Worm (Caenorhabditis elegans): ENCODE results near the gene nuaf-3.

The nuaf-3 gene

DNA sequence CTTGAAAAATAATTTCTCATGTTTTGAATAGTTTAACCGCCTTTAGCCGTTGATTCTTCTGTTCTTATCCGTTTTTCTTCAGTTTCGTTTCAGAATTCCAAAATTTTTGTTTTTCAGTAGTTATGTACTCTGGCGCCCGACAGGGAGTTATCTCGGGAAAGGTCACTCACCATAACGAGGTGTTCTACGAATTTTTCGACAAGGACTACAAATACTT lies 41.0 kb upstream of the nuaf-3 start, which contains the start of gene F01G4.4:
F01G4.4 (plus strand) TSS at position 118 of the 217 bp plus-strand sequence.
- TF ChIP-seq madf-9 (GFP tag; conservative IDR thresholded peaks at IDR 0.05) = no peak
- no peak for TF ChIP-seq ceh-32 (tag; optimal IDR thresholded peaks at IDR 0.05; ENCODE audit: poor library complexity)
- no peak for TF ChIP-seq zip-11 (GFP tag; IDR thresholded peaks at IDR 0.05)
- no peak for TF ChIP-seq mdt-29 (GFP tag; IDR thresholded peaks at IDR 0.05)
- TF ChIP-seq lin-29 (GFP tag; IDR thresholded peaks at IDR 0.05) = no peak
- no peak for TF ChIP-seq sdz-12 (GFP tag; optimal IDR thresholded peaks at IDR 0.05)
- no peak for TF ChIP-seq daf-8 (GFP tag; IDR thresholded peaks at IDR 0.05)
- TF ChIP-seq skn-1 (tag; optimal IDR thresholded peaks at IDR 0.05) = no peak
- TF ChIP-seq dmd-9 (GFP tag; IDR thresholded peaks at IDR 0.05) = no peak
- TF ChIP-seq nhr-111 (GFP tag; optimal IDR thresholded peaks at IDR 0.05) = no peak
- no peak for TF ChIP-seq mdl-1 (tag; optimal IDR thresholded peaks at IDR 0.05)
- TF ChIP-seq unc-130 (GFP tag; optimal IDR thresholded peaks at IDR 0.05) = no peak
- no peak for TF ChIP-seq egl-43 (GFP tag; IDR thresholded peaks at IDR 0.05)
- no peak for TF ChIP-seq rbr-2 (tag; optimal IDR thresholded peaks at IDR 0.05)

- TF ChIP-seq arid-1 (GFP tag; conservative IDR thresholded peaks at IDR 0.05) = peak; percentile 80
- peak; percentile 62 for TF ChIP-seq lin-38 (GFP tag; IDR thresholded peaks at IDR 0.05)
- TF ChIP-seq Y48G9A.11 (GFP tag; IDR thresholded peaks at IDR 0.05) = 0 out of 2 replicates have a peak, but pooled peaks have one; percentile 6
- TF ChIP-seq unc-62 (GFP tag; optimal IDR thresholded peaks at IDR 0.05 in 1 of 2) = peak in 1 of 2 experiments; percentile 51
- TF ChIP-seq unc-62 (tag; optimal IDR thresholded peaks at IDR 0.05) = no peak
- TF ChIP-seq pha-4 (GFP tag; IDR thresholded peaks at IDR 0.05) = peak; percentile 64; the same call in 1 of the 2 replicates
- TF ChIP-seq pha-4 (tag; optimal IDR thresholded peaks at IDR 0.05) = no peak
- peak; percentile 89 for TF ChIP-seq F49E8.2 (tag; optimal IDR thresholded peaks at IDR 0.05; ENCODE audit: borderline replicate concordance)
- no peak for TF ChIP-seq ceh-44 (GFP tag; IDR thresholded peaks at IDR 0.05)
- no peak for TF ChIP-seq ZK546.5 (tag; optimal IDR thresholded peaks at IDR 0.05)
- TF ChIP-seq snpc-1.2 (GFP tag; IDR thresholded peaks at IDR 0.05) = 0 out of 2 replicates have a peak, but pooled peaks have one; percentile 15
- 0 out of 2 replicates have a peak, but pooled peaks have one; percentile 30 for TF ChIP-seq zfp-3 (GFP tag; conservative IDR thresholded peaks at IDR 0.05)
- TF ChIP-seq F26F4.8 (GFP tag; conservative IDR thresholded peaks at IDR 0.05) = no peak
Observed at ce11 chrIV:11145929-11146339, 38.2 kb upstream of the nuaf-3 start.

- no peak for TF ChIP-seq dmd-6 (GFP tag; IDR thresholded peaks at IDR 0.05)
- peak; percentile 98 for TF ChIP-seq aha-1 (tag)
Observed at ce11 chrIV:11146492-11146891, 37.6 kb upstream of the nuaf-3 start.

DNA sequence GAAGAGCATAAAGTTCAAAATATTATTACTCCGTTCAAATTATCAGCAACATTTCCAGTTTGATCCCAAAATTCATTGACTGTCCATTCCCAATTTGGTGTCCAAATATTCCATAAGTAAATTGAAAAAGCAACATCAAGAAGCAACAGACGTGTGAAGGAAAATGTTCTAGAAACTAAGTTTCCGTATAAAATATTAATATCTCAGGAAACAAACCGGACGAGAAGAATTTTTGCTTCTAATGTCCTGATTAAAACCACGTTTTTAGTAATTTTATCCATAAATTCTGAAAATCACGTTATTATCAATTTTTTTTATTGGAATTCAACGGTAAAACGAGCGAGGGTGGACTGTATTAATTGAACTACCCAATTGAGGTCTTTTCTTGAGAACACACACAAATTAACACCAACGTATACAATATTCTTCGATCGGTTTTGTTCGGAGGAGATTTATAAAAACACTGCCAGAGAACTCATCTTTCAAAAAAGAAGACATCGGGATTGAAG lies 37.1 kb upstream of the nuaf-3 start, which contains the start of gene pigq-1:
pigq-1 (minus strand) TSS at position 286 of the 509 bp plus-strand sequence.
- TF ChIP-seq ceh-82 (tag; optimal IDR thresholded peaks at IDR 0.05) = no peak
- TF ChIP-seq zip-11 (GFP tag; IDR thresholded peaks at IDR 0.05) = no peak
- no peak for TF ChIP-seq skn-1 (tag; optimal IDR thresholded peaks at IDR 0.05)
- TF ChIP-seq cey-2 (tag; optimal IDR thresholded peaks at IDR 0.05; ENCODE audit: borderline replicate concordance, insufficient read depth) = no peak
- no peak for TF ChIP-seq Y75B8A.6 (GFP tag; IDR thresholded peaks at IDR 0.05)
- peak; percentile 55 for TF ChIP-seq zag-1 (tag; optimal IDR thresholded peaks at IDR 0.05)
- TF ChIP-seq ztf-11 (tag; optimal IDR thresholded peaks at IDR 0.05) = no peak
- TF ChIP-seq tag-97 (GFP tag; IDR thresholded peaks at IDR 0.05) = no peak
- TF ChIP-seq aly-2 (tag; optimal IDR thresholded peaks at IDR 0.05) = no peak
- TF ChIP-seq hlh-30 (tag; optimal IDR thresholded peaks at IDR 0.05; ENCODE audit: insufficient read depth) = no peak
- no peak for TF ChIP-seq ces-1 (GFP tag; optimal IDR thresholded peaks at IDR 0.05)
- no peak for TF ChIP-seq F37D6.2 (tag; optimal IDR thresholded peaks at IDR 0.05)
- TF ChIP-seq lim-7 (GFP tag; IDR thresholded peaks at IDR 0.05) = no peak
- TF ChIP-seq nhr-102 (tag; optimal IDR thresholded peaks at IDR 0.05) = peak; percentile 77
- peak; percentile 65 for TF ChIP-seq lin-38 (GFP tag; IDR thresholded peaks at IDR 0.05)
- peak in 1 of 2 experiments; percentile 40 for TF ChIP-seq daf-16 (GFP tag; optimal IDR thresholded peaks at IDR 0.05)
- peak; percentile 49 for TF ChIP-seq daf-16 (tag; optimal IDR thresholded peaks at IDR 0.05)
- TF ChIP-seq snpc-4 (tag; optimal IDR thresholded peaks at IDR 0.05) = no peak
- TF ChIP-seq Y48G9A.11 (GFP tag; IDR thresholded peaks at IDR 0.05) = peak; percentile 36; the same call in 1 of the 2 replicates
- TF ChIP-seq fos-1 (tag; optimal IDR thresholded peaks at IDR 0.05) = no peak
- 0 out of 2 replicates have a peak, but pooled peaks have one; percentile 18 for TF ChIP-seq F26F4.8 (GFP tag; conservative IDR thresholded peaks at IDR 0.05)
- no peak for TF ChIP-seq nhr-41 (GFP tag; IDR thresholded peaks at IDR 0.05)
- TF ChIP-seq F44E2.7 (GFP tag; IDR thresholded peaks at IDR 0.05) = no peak
- TF ChIP-seq mep-1 (tag; optimal IDR thresholded peaks at IDR 0.05) = peak; percentile 63
- TF ChIP-seq egl-43 (GFP tag; IDR thresholded peaks at IDR 0.05) = no peak
